Worm (Caenorhabditis elegans) whole organism, L1 larva: ENCODE data around the gene F56C9.10.

Experiments
- aha-1 ChIP-seq: fragments of 150-350 bp; optimal IDR thresholded peaks from 2 replicates; lab custom pipeline; 2014; ENCODE audit warnings: missing biosample characterization, missing genetic modification characterization
- ama-1 ChIP-seq: fragments of 150-350 bp; optimal IDR thresholded peaks from 2 replicates; lab custom pipeline; 2014
- dpl-1 ChIP-seq, 3 experiments: fragments of 150-350 bp in 2 of 3; sonication (generic microtip) in 1 of 3; optimal IDR thresholded peaks; 2 replicates each; lab custom pipeline; 2014 to 2017; ENCODE audit warnings: missing biosample characterization in 3 of 3, missing genetic modification characterization in 3 of 3, missing genetic modification reagents in 3 of 3
- lin-13 ChIP-seq: fragments of 150-350 bp; optimal IDR thresholded peaks from 2 replicates; lab custom pipeline; 2014; ENCODE audit warnings: missing biosample characterization, missing genetic modification reagents, missing genetic modification characterization
- lin-39 ChIP-seq: fragments of 150-350 bp; optimal IDR thresholded peaks from 2 replicates; lab custom pipeline; 2014; ENCODE audit warnings: missing biosample characterization, missing genetic modification reagents, missing genetic modification characterization
- mdl-1 ChIP-seq, 2 experiments: fragments of 150-350 bp; optimal IDR thresholded peaks; 2 replicates each; lab custom pipeline; 2014 to 2017; ENCODE audit warnings: missing biosample characterization in 2 of 2, missing genetic modification characterization in 2 of 2, inconsistent platforms in 1 of 2
- zag-1 ChIP-seq: fragments of 150-350 bp; optimal IDR thresholded peaks from 2 replicates; lab custom pipeline; 2014; ENCODE audit warnings: missing biosample characterization, missing genetic modification characterization

DNA sequence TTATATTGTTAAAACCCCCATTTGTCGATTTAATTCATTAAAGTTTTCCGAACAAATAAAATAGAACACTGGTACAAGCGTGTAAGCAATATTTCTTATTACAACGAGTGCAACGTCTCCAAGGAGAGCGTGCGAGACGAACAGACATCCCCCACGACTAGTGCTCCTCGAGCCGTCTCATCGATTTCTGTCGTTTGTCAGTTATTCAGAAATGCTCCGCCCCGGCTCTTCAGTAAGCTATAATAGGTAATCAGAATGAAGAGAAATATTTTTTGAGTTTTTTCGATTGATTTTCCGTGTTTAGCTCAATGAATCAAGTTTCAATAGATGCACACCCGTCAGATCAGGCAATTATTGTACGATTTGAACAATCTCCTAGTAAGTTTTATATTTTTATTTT is 3.6 kb upstream of the F56C9.10 start, which contains the start of gene kap-1:
- TF ChIP-seq lin-13 (GFP tag; lab: Kevin White, UChicago) (no peak), zag-1 (tag; lab: Kevin White, UChicago) (no peak), lin-39 (tag; lab: Kevin White, UChicago) (no peak), dpl-1 (GFP tag; optimal IDR thresholded peaks at IDR 0.05; lab: Kevin White, UChicago) (no peak), ama-1 (lab: Kevin White, UChicago) (peak; percentile 42), mdl-1 (tag; optimal IDR thresholded peaks at IDR 0.05; lab: Kevin White, UChicago) (no peak), aha-1 (no peak)
